Worm (Caenorhabditis elegans) whole organism, L4/young adult: Measurements from ENCODE around the gene srbc-6.

Experiments used
- W03F9.2 ChIP-seq: fragments of 150-350 bp; optimal IDR thresholded peaks from 2 replicates; lab custom pipeline; 2014; ENCODE audit warnings: missing biosample characterization, missing genetic modification characterization
- dao-5 ChIP-seq: sonication (generic microtip); optimal IDR thresholded peaks from 2 replicates; lab custom pipeline; 2016; ENCODE audit warnings: missing genotype, missing genetic modification characterization, moderate library complexity, missing compliant biosample characterization
- him-1 ChIP-seq: sonication (generic microtip); optimal IDR thresholded peaks from 2 replicates; lab custom pipeline; 2016; ENCODE audit warnings: missing genotype, missing genetic modification reagents, missing genetic modification characterization, missing compliant biosample characterization

srbc-6 gene

ce11 chrV:3169838-3170237, at the start of gene srbc-6:
Gene srbc-6 (plus strand): TSS chrV:3170138.
- TF ChIP-seq W03F9.2 (tag; lab: Kevin White, UChicago): no peak
- no peak for TF ChIP-seq dao-5 (tag; lab: Kevin White, UChicago)
- TF ChIP-seq him-1: no peak

ce11 chrV:3121743-3122142, 48.2 kb upstream of the srbc-6 start, which contains the start of gene srt-56:
Gene srt-56 (minus strand): TSS chrV:3121843.
- TF ChIP-seq W03F9.2 (tag; lab: Kevin White, UChicago) (no peak), him-1 (no peak), dao-5 (tag; lab: Kevin White, UChicago) (no peak)

- TF ChIP-seq him-1 (no peak), dao-5 (tag; lab: Kevin White, UChicago) (no peak), W03F9.2 (tag; lab: Kevin White, UChicago) (no peak)
Measured at ce11 chrV:3122403-3122802, 47.5 kb upstream of the srbc-6 start.

- no peak for TF ChIP-seq him-1
- TF ChIP-seq W03F9.2 (tag; lab: Kevin White, UChicago): no peak
- no peak for TF ChIP-seq dao-5 (tag; lab: Kevin White, UChicago)
Measured at ce11 chrV:3124912-3125311, 45.0 kb upstream of the srbc-6 start, which contains the start of gene Y73C8C.12. Gene Y73C8C.12 (plus strand): TSS chrV:3125212.

ce11 chrV:3127670-3128069, 42.3 kb upstream of the srbc-6 start, which contains the start of gene Y73C8C.10:
Gene Y73C8C.10 (minus strand): TSS chrV:3127770.
- TF ChIP-seq him-1: no peak
- TF ChIP-seq dao-5 (tag; lab: Kevin White, UChicago): no peak
- TF ChIP-seq W03F9.2 (tag; lab: Kevin White, UChicago): no peak

- TF ChIP-seq dao-5 (tag; lab: Kevin White, UChicago) (no peak), him-1 (no peak), W03F9.2 (tag; lab: Kevin White, UChicago) (no peak)
Measured at ce11 chrV:3128803-3129202, 41.1 kb upstream of the srbc-6 start, which contains the start of gene tat-6. Gene tat-6 (plus strand): TSS chrV:3129103.

ce11 chrV:3132116-3132515, 37.8 kb upstream of the srbc-6 start:
- TF ChIP-seq W03F9.2 (tag; lab: Kevin White, UChicago) (no peak), dao-5 (tag; lab: Kevin White, UChicago) (no peak), him-1 (no peak)

ce11 chrV:3133293-3133755, 36.6 kb upstream of the srbc-6 start, which contains the start of gene F02C9.2:
Gene F02C9.2 (plus strand): TSS chrV:3133705.
- TF ChIP-seq dao-5 (tag; lab: Kevin White, UChicago) (no peak), him-1 (no peak), W03F9.2 (tag; lab: Kevin White, UChicago) (no peak)

ce11 chrV:3138488-3138887, 31.4 kb upstream of the srbc-6 start, which contains the start of the genes irld-3 and F02C9.1:
Gene irld-3 (minus strand): TSS chrV:3138588.
Gene F02C9.1 (plus strand): TSS chrV:3138703.
- TF ChIP-seq him-1 (no peak), W03F9.2 (tag; lab: Kevin White, UChicago) (no peak), dao-5 (tag; lab: Kevin White, UChicago) (no peak)

ce11 chrV:3141190-3141589, 28.7 kb upstream of the srbc-6 start, which contains the start of gene srab-9:
Gene srab-9 (minus strand): TSS chrV:3141290.
- TF ChIP-seq W03F9.2 (tag; lab: Kevin White, UChicago) (no peak), dao-5 (tag; lab: Kevin White, UChicago) (no peak)

ce11 chrV:3144494-3144893, 25.4 kb upstream of the srbc-6 start, which contains the start of gene srab-10:
Gene srab-10 (minus strand): TSS chrV:3144594.
- TF ChIP-seq dao-5 (tag; lab: Kevin White, UChicago) (no peak), W03F9.2 (tag; lab: Kevin White, UChicago) (no peak), him-1 (no peak)

- TF ChIP-seq W03F9.2 (tag; lab: Kevin White, UChicago) (no peak), dao-5 (tag; lab: Kevin White, UChicago) (no peak), him-1 (no peak)
Measured at ce11 chrV:3145241-3145640, 24.7 kb upstream of the srbc-6 start.

- no peak for TF ChIP-seq W03F9.2 (tag; lab: Kevin White, UChicago)
- no peak for TF ChIP-seq dao-5 (tag; lab: Kevin White, UChicago)
- no peak for TF ChIP-seq him-1
Measured at ce11 chrV:3146932-3147331, 23.0 kb upstream of the srbc-6 start, which contains the start of gene srab-11. Gene srab-11 (minus strand): TSS chrV:3147032.

ce11 chrV:3149910-3150428, 20.0 kb upstream of the srbc-6 start:
- TF ChIP-seq dao-5 (tag; lab: Kevin White, UChicago) (no peak), W03F9.2 (tag; lab: Kevin White, UChicago) (no peak), him-1 (no peak)
